Fruit fly (Drosophila melanogaster): ENCODE results near the gene CG14860.

DNA sequence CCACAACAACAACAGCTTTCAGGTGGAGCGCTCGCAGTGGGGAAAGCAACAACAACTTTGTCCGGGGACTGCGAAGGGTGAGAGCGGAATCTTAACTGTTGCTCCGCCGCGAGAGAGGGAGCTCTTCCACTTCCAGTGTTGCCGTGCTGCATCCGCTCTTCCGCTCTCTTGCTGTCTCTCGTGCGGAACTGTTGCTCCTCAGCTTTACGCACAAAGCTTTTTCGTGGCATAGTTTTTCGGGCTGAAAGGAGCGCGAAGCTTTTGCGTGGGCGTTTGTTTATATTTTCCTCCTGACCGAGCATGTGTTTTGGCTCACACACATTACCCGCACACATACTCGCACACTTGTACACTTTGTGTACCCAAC, 18.6 kb upstream of the CG14860 start:
- no peak for TF ChIP-seq usp (GFP tag; optimal IDR thresholded peaks at IDR 0.05)
- TF ChIP-seq pan (optimal IDR thresholded peaks at IDR 0.05) = no peak
- TF ChIP-seq psq (optimal IDR thresholded peaks at IDR 0.05) = no peak

All from whole organism.